Fruit fly (Drosophila melanogaster): ENCODE data around the gene sea.
A peak's percentile ranks its signal among the peaks of the same experiment; 100 is the strongest.

sea gene

dm6 chr3R:11566769-11567570, at the start of gene sea, which contains the start of gene fabp:
sea (minus strand) TSS chr3R:11567054.
fabp (minus strand) TSS chr3R:11567054.
- TF ChIP-seq CG17801 (GFP tag; optimal IDR thresholded peaks at IDR 0.05; ENCODE audit: partially characterized antibody) = peak; percentile 91

- TF ChIP-seq CG17801 (GFP tag; optimal IDR thresholded peaks at IDR 0.05; ENCODE audit: partially characterized antibody) = no peak
These were observed 49.4 kb upstream of the sea start for dm6 chr3R:11616219-11616618.

- no peak for TF ChIP-seq CG17801 (GFP tag; optimal IDR thresholded peaks at IDR 0.05; ENCODE audit: partially characterized antibody)
These were observed 48.7 kb upstream of the sea start for dm6 chr3R:11615415-11616104.

- TF ChIP-seq CG17801 (GFP tag; optimal IDR thresholded peaks at IDR 0.05; ENCODE audit: partially characterized antibody) = no peak
These were observed 47.7 kb upstream of the sea start for dm6 chr3R:11614507-11614906.

- TF ChIP-seq CG17801 (GFP tag; optimal IDR thresholded peaks at IDR 0.05; ENCODE audit: partially characterized antibody) = no peak
These were observed 47.3 kb upstream of the sea start for dm6 chr3R:11614107-11614506.

dm6 chr3R:11613252-11614036, 46.6 kb upstream of the sea start:
- TF ChIP-seq CG17801 (GFP tag; optimal IDR thresholded peaks at IDR 0.05; ENCODE audit: partially characterized antibody) = no peak

dm6 chr3R:11612467-11612866, 45.6 kb upstream of the sea start:
- TF ChIP-seq CG17801 (GFP tag; optimal IDR thresholded peaks at IDR 0.05; ENCODE audit: partially characterized antibody) = no peak

- no peak for TF ChIP-seq CG17801 (GFP tag; optimal IDR thresholded peaks at IDR 0.05; ENCODE audit: partially characterized antibody)
These were observed 39.8 kb upstream of the sea start for dm6 chr3R:11606679-11607078.

- TF ChIP-seq CG17801 (GFP tag; optimal IDR thresholded peaks at IDR 0.05; ENCODE audit: partially characterized antibody) = peak; percentile 58
These were observed 38.0 kb upstream of the sea start for dm6 chr3R:11604654-11605436.

dm6 chr3R:11603136-11603535, 36.3 kb upstream of the sea start:
- TF ChIP-seq CG17801 (GFP tag; optimal IDR thresholded peaks at IDR 0.05; ENCODE audit: partially characterized antibody) = no peak

- TF ChIP-seq CG17801 (GFP tag; optimal IDR thresholded peaks at IDR 0.05; ENCODE audit: partially characterized antibody) = no peak
These were observed 28.7 kb upstream of the sea start for dm6 chr3R:11595523-11595922.

dm6 chr3R:11589764-11590358, 23.0 kb upstream of the sea start, which contains the start of gene CG6791:
CG6791 (minus strand) TSS chr3R:11590146.
- TF ChIP-seq CG17801 (GFP tag; optimal IDR thresholded peaks at IDR 0.05; ENCODE audit: partially characterized antibody) = peak; percentile 46

- TF ChIP-seq CG17801 (GFP tag; optimal IDR thresholded peaks at IDR 0.05; ENCODE audit: partially characterized antibody) = peak; percentile 82
These were observed 15.4 kb upstream of the sea start for dm6 chr3R:11582253-11582589.
